Worm (Caenorhabditis elegans): ENCODE measurements around the gene srbc-9.

srbc-9 gene

ce11 chrV:7490340-7490739 lies at the start of gene srbc-9:
Gene srbc-9 (minus strand): TSS chrV:7490440.
- TF ChIP-seq tab-1 (GFP tag; IDR thresholded peaks at IDR 0.05), result no peak
- TF ChIP-seq ztf-29 (GFP tag; IDR thresholded peaks at IDR 0.05), result no peak
- no peak for TF ChIP-seq T22C8.4 (GFP tag; IDR thresholded peaks at IDR 0.05)
- no peak for TF ChIP-seq klf-2 (GFP tag; conservative IDR thresholded peaks at IDR 0.05)
- no peak for TF ChIP-seq ref-1 (GFP tag; conservative IDR thresholded peaks at IDR 0.05)
- TF ChIP-seq ztf-23 (GFP tag; IDR thresholded peaks at IDR 0.05), result no peak
- no peak for TF ChIP-seq med-1 (GFP tag; optimal IDR thresholded peaks at IDR 0.05; ENCODE audit: insufficient read depth)
- TF ChIP-seq flt-1 (GFP tag; IDR thresholded peaks at IDR 0.05), result no peak
- no peak for TF ChIP-seq cog-1 (tag; optimal IDR thresholded peaks at IDR 0.05)

ce11 chrV:7539015-7539414 lies 48.8 kb upstream of the srbc-9 start, which contains the start of gene srh-268:
Gene srh-268 (plus strand): TSS chrV:7539315.
- TF ChIP-seq tab-1 (GFP tag; IDR thresholded peaks at IDR 0.05) (no peak), ztf-29 (GFP tag; IDR thresholded peaks at IDR 0.05) (no peak), flt-1 (GFP tag; IDR thresholded peaks at IDR 0.05) (no peak), med-1 (GFP tag; optimal IDR thresholded peaks at IDR 0.05; ENCODE audit: insufficient read depth) (no peak), T22C8.4 (GFP tag; IDR thresholded peaks at IDR 0.05) (no peak), ref-1 (GFP tag; conservative IDR thresholded peaks at IDR 0.05) (no peak), klf-2 (GFP tag; conservative IDR thresholded peaks at IDR 0.05) (no peak), cog-1 (tag; optimal IDR thresholded peaks at IDR 0.05) (no peak), ztf-23 (GFP tag; IDR thresholded peaks at IDR 0.05) (no peak)

ce11 chrV:7538018-7538417 lies 47.8 kb upstream of the srbc-9 start, which contains the start of gene C54F6.12:
Gene C54F6.12 (minus strand): TSS chrV:7538118.
- TF ChIP-seq ref-1 (GFP tag; conservative IDR thresholded peaks at IDR 0.05) (no peak), ztf-23 (GFP tag; IDR thresholded peaks at IDR 0.05) (no peak), tab-1 (GFP tag; IDR thresholded peaks at IDR 0.05) (no peak), T22C8.4 (GFP tag; IDR thresholded peaks at IDR 0.05) (no peak), klf-2 (GFP tag; conservative IDR thresholded peaks at IDR 0.05) (no peak), ztf-29 (GFP tag; IDR thresholded peaks at IDR 0.05) (no peak), cog-1 (tag; optimal IDR thresholded peaks at IDR 0.05) (no peak), flt-1 (GFP tag; IDR thresholded peaks at IDR 0.05) (no peak), med-1 (GFP tag; optimal IDR thresholded peaks at IDR 0.05; ENCODE audit: insufficient read depth) (no peak)

- TF ChIP-seq klf-2 (GFP tag; conservative IDR thresholded peaks at IDR 0.05) (no peak), ztf-29 (GFP tag; IDR thresholded peaks at IDR 0.05) (no peak), ref-1 (GFP tag; conservative IDR thresholded peaks at IDR 0.05) (no peak), cog-1 (tag; optimal IDR thresholded peaks at IDR 0.05) (no peak), flt-1 (GFP tag; IDR thresholded peaks at IDR 0.05) (no peak), T22C8.4 (GFP tag; IDR thresholded peaks at IDR 0.05) (no peak), med-1 (GFP tag; optimal IDR thresholded peaks at IDR 0.05; ENCODE audit: insufficient read depth) (no peak), tab-1 (GFP tag; IDR thresholded peaks at IDR 0.05) (no peak), ztf-23 (GFP tag; IDR thresholded peaks at IDR 0.05) (no peak)
These were observed 42.7 kb upstream of the srbc-9 start, which contains the start of gene C54F6.3 for ce11 chrV:7532947-7533346. Gene C54F6.3 (plus strand): TSS chrV:7533247.

ce11 chrV:7529840-7530239 lies 39.6 kb upstream of the srbc-9 start, which contains the start of gene swt-2:
Gene swt-2 (plus strand): TSS chrV:7530140.
- TF ChIP-seq T22C8.4 (GFP tag; IDR thresholded peaks at IDR 0.05) (no peak), med-1 (GFP tag; optimal IDR thresholded peaks at IDR 0.05; ENCODE audit: insufficient read depth) (no peak), ztf-29 (GFP tag; IDR thresholded peaks at IDR 0.05) (no peak), klf-2 (GFP tag; conservative IDR thresholded peaks at IDR 0.05) (no peak), flt-1 (GFP tag; IDR thresholded peaks at IDR 0.05) (no peak), ztf-23 (GFP tag; IDR thresholded peaks at IDR 0.05) (no peak), cog-1 (tag; optimal IDR thresholded peaks at IDR 0.05) (no peak), tab-1 (GFP tag; IDR thresholded peaks at IDR 0.05) (no peak), ref-1 (GFP tag; conservative IDR thresholded peaks at IDR 0.05) (no peak)

ce11 chrV:7528816-7529215 lies 38.6 kb upstream of the srbc-9 start, which contains the start of gene C54F6.5:
Gene C54F6.5 (plus strand): TSS chrV:7529116.
- TF ChIP-seq T22C8.4 (GFP tag; IDR thresholded peaks at IDR 0.05) (no peak), klf-2 (GFP tag; conservative IDR thresholded peaks at IDR 0.05) (no peak), med-1 (GFP tag; optimal IDR thresholded peaks at IDR 0.05; ENCODE audit: insufficient read depth) (no peak), ztf-29 (GFP tag; IDR thresholded peaks at IDR 0.05) (no peak), tab-1 (GFP tag; IDR thresholded peaks at IDR 0.05) (no peak), ztf-23 (GFP tag; IDR thresholded peaks at IDR 0.05) (no peak), flt-1 (GFP tag; IDR thresholded peaks at IDR 0.05) (no peak), ref-1 (GFP tag; conservative IDR thresholded peaks at IDR 0.05) (no peak)

- TF ChIP-seq ztf-23 (GFP tag; IDR thresholded peaks at IDR 0.05), result no peak
- TF ChIP-seq cog-1 (tag; optimal IDR thresholded peaks at IDR 0.05), result no peak
- no peak for TF ChIP-seq ztf-29 (GFP tag; IDR thresholded peaks at IDR 0.05)
- TF ChIP-seq klf-2 (GFP tag; conservative IDR thresholded peaks at IDR 0.05), result no peak
- no peak for TF ChIP-seq T22C8.4 (GFP tag; IDR thresholded peaks at IDR 0.05)
- TF ChIP-seq med-1 (GFP tag; optimal IDR thresholded peaks at IDR 0.05; ENCODE audit: insufficient read depth), result no peak
- TF ChIP-seq tab-1 (GFP tag; IDR thresholded peaks at IDR 0.05), result no peak
- no peak for TF ChIP-seq flt-1 (GFP tag; IDR thresholded peaks at IDR 0.05)
- TF ChIP-seq ref-1 (GFP tag; conservative IDR thresholded peaks at IDR 0.05), result no peak
These were observed 36.9 kb upstream of the srbc-9 start, which contains the start of gene C54F6.17 for ce11 chrV:7527153-7527552. Gene C54F6.17 (plus strand): TSS chrV:7527453.

- no peak for TF ChIP-seq T22C8.4 (GFP tag; IDR thresholded peaks at IDR 0.05)
- TF ChIP-seq klf-2 (GFP tag; conservative IDR thresholded peaks at IDR 0.05), result no peak
- no peak for TF ChIP-seq med-1 (GFP tag; optimal IDR thresholded peaks at IDR 0.05; ENCODE audit: insufficient read depth)
- TF ChIP-seq ztf-23 (GFP tag; IDR thresholded peaks at IDR 0.05), result no peak
- no peak for TF ChIP-seq cog-1 (tag; optimal IDR thresholded peaks at IDR 0.05)
- TF ChIP-seq ztf-29 (GFP tag; IDR thresholded peaks at IDR 0.05), result no peak
- TF ChIP-seq ref-1 (GFP tag; conservative IDR thresholded peaks at IDR 0.05), result no peak
- TF ChIP-seq flt-1 (GFP tag; IDR thresholded peaks at IDR 0.05), result no peak
- no peak for TF ChIP-seq tab-1 (GFP tag; IDR thresholded peaks at IDR 0.05)
These were observed 35.5 kb upstream of the srbc-9 start, which contains the start of gene C54F6.18 for ce11 chrV:7525695-7526094. Gene C54F6.18 (plus strand): TSS chrV:7525995.

ce11 chrV:7524447-7524846 lies 34.2 kb upstream of the srbc-9 start, which contains the start of gene C54F6.20:
Gene C54F6.20 (plus strand): TSS chrV:7524747.
- TF ChIP-seq ztf-23 (GFP tag; IDR thresholded peaks at IDR 0.05) (no peak), klf-2 (GFP tag; conservative IDR thresholded peaks at IDR 0.05) (no peak), tab-1 (GFP tag; IDR thresholded peaks at IDR 0.05) (no peak), med-1 (GFP tag; optimal IDR thresholded peaks at IDR 0.05; ENCODE audit: insufficient read depth) (no peak), T22C8.4 (GFP tag; IDR thresholded peaks at IDR 0.05) (no peak), cog-1 (tag; optimal IDR thresholded peaks at IDR 0.05) (no peak), ztf-29 (GFP tag; IDR thresholded peaks at IDR 0.05) (no peak), flt-1 (GFP tag; IDR thresholded peaks at IDR 0.05) (no peak), ref-1 (GFP tag; conservative IDR thresholded peaks at IDR 0.05) (no peak)

All from whole organism, midembryonic.